Fruit fly (Drosophila melanogaster) whole organism, prepupa: Measurements from ENCODE around the gene Fit2.

Experiments used
- CG34406 ChIP-seq: fragments of 200-800 bp; sonication (Bioruptor generic); optimal IDR thresholded peaks from 3 replicates; lab custom pipeline; 2016; ENCODE audit warnings: missing biosample characterization, missing genetic modification characterization
- CG8319 ChIP-seq: fragments of 200-800 bp; sonication (Bioruptor generic); optimal IDR thresholded peaks from 3 replicates; lab custom pipeline; 2016; ENCODE audit warnings: missing biosample characterization, missing genetic modification characterization

DNA sequence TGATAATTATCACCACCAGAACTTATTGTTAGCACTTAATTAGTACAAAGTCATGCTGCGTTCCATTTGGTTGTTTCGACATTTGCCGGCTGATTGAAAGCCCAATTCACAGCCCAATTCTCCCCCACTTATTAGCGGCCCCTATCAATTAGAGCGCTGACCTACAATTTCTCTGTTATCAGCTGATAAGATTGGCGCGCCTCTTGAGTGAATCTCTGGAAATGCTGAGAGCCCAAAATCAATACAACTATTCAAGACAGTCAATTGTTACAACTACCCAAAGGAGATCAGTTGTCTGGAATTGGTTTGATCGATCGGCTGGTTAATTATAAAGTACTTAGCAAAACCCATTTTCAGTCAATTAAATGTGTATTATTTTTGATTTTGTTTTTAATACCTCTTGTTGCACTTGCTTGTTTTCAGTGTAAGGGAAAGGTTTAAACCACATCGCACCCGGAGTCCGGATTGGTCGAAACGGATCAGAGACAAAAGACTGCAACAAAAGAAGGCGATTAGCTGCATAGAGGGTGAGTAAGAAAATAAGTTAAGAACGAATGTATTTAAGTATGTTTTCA lies 39.2 kb upstream of the Fit2 start:
- TF ChIP-seq CG34406 (GFP tag; lab: Kevin White, UChicago) (no peak), CG8319 (GFP tag; lab: Kevin White, UChicago) (no peak)
